Worm (Caenorhabditis elegans) whole organism, young adult: Measurements from ENCODE around the gene sqst-2.

Experiments
- ccch-3 ChIP-seq: fragments of 200-800 bp; sonication (Bioruptor generic); optimal IDR thresholded peaks from 2 replicates; lab custom pipeline; 2018; ENCODE audit warnings: mild to moderate bottlenecking, missing genetic modification characterization, missing compliant biosample characterization
- ceh-100 ChIP-seq: fragments of 200-800 bp; sonication (Bioruptor generic); IDR thresholded peaks from 2 replicates; pipeline ENCODE4 v1.3.6; 2022; ENCODE audit warnings: missing genetic modification reagents, missing genetic modification characterization, missing compliant biosample characterization
- nhr-179 ChIP-seq: sonication (generic microtip); optimal IDR thresholded peaks from 2 replicates; lab custom pipeline; 2016; ENCODE audit warnings: mild to moderate bottlenecking, missing genetic modification characterization, missing compliant biosample characterization

DNA sequence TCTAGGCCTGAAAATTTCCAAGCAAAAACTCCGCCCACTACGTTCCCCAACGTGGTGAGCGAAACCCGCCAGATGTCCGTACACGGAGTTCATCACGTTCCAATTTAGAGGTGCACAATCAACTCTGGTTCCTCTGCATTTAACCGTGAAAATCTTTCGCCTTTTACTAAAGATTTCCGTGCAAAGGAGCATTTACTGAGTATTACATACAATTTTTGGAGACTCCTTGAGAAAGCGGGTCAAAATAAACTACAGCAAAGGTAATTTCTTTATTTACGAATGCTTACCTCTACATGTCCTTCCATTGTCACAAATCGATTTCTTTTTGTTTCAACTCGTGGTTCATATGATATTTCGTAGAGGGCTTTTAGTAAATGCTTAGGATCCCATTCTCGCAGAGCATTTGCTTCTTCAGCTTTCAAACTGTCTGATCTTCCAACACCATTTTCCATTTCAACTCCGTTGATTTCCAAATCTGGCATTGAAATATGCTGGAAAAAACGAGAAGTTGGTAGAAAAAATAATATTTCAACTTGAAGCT is 12.1 kb downstream of the sqst-2 start, which contains the start of gene F42C5.9:
- TF ChIP-seq ccch-3 = no peak
- TF ChIP-seq nhr-179 (tag; lab: Kevin White, UChicago) = no peak
- no peak; the same call in 1 of the 2 replicates for TF ChIP-seq ceh-100 (GFP tag; lab: Robert Waterston, UW)
